Worm (Caenorhabditis elegans) whole organism, L1 larva: ENCODE data around the gene Y39E4A.1.
A peak's percentile ranks its signal among the peaks of the same experiment; 100 is the strongest.

Experiments used
- C04F5.9 ChIP-seq: sonication (generic microtip); optimal IDR thresholded peaks from 2 replicates; lab custom pipeline; 2016; ENCODE audit warnings: missing genetic modification characterization, missing compliant biosample characterization
- C34B4.2 ChIP-seq: sonication (generic microtip); optimal IDR thresholded peaks from 2 replicates; lab custom pipeline; 2017; ENCODE audit warnings: mild to moderate bottlenecking, missing genetic modification characterization, missing compliant biosample characterization
- F16B12.6 ChIP-seq: fragments of 150-350 bp; optimal IDR thresholded peaks from 2 replicates; lab custom pipeline; 2014; ENCODE audit warnings: missing biosample characterization, missing genetic modification characterization
- Y116A8C.19 ChIP-seq: sonication (generic microtip); optimal IDR thresholded peaks from 2 replicates; lab custom pipeline; 2016; ENCODE audit warnings: missing compliant biosample characterization, missing genetic modification characterization, borderline replicate concordance
- alr-1 ChIP-seq: fragments of 200-800 bp; sonication (Bioruptor generic); optimal IDR thresholded peaks from 2 replicates; lab custom pipeline; 2018; ENCODE audit warnings: borderline replicate concordance, mild to moderate bottlenecking, missing genetic modification characterization, missing compliant biosample characterization
- ceh-63 ChIP-seq: fragments of 200-800 bp; sonication (Bioruptor generic); optimal IDR thresholded peaks from 2 replicates; lab custom pipeline; 2018; ENCODE audit warnings: mild to moderate bottlenecking, missing genetic modification characterization, missing compliant biosample characterization
- ceh-8 ChIP-seq: fragments of 200-800 bp; sonication (Bioruptor generic); optimal IDR thresholded peaks from 2 replicates; lab custom pipeline; 2018; ENCODE audit warnings: mild to moderate bottlenecking, missing genetic modification characterization, moderate library complexity, missing compliant biosample characterization
- ceh-88 ChIP-seq: fragments of 200-800 bp; sonication (Bioruptor generic); IDR thresholded peaks from 2 replicates; pipeline ENCODE4 v1.3.6; 2022; ENCODE audit warnings: missing genetic modification characterization, missing compliant biosample characterization
- ces-1 ChIP-seq: fragments of 150-350 bp; optimal IDR thresholded peaks from 2 replicates; lab custom pipeline; 2014; ENCODE audit warnings: missing biosample characterization, missing genetic modification reagents, missing genetic modification characterization
- dpl-1 ChIP-seq, 3 experiments: fragments of 150-350 bp in 2 of 3; sonication (generic microtip) in 1 of 3; optimal IDR thresholded peaks; 2 replicates each; lab custom pipeline; 2014 to 2017; ENCODE audit warnings: missing biosample characterization in 3 of 3, missing genetic modification characterization in 3 of 3, missing genetic modification reagents in 3 of 3
- dsc-1 ChIP-seq: sonication (generic microtip); optimal IDR thresholded peaks from 2 replicates; lab custom pipeline; 2016; ENCODE audit warnings: mild to moderate bottlenecking, missing genetic modification characterization, missing compliant biosample characterization
- efl-1 ChIP-seq, 4 experiments: fragments of 150-350 bp; optimal IDR thresholded peaks in 3 of 4; peaks in 1 of 4; 1 replicate in 1 of 4; 2 replicates in 3 of 4; lab custom pipeline; 2014; ENCODE audit warnings: missing biosample characterization in 2 of 4, missing genetic modification characterization in 2 of 4, missing genetic modification reagents in 2 of 4
- egl-27 ChIP-seq, 2 experiments: fragments of 150-350 bp in 1 of 2; sonication (generic microtip); optimal IDR thresholded peaks; 3 replicates each; lab custom pipeline; 2017 to 2018; ENCODE audit warnings: missing biosample characterization in 2 of 2, missing genetic modification characterization in 2 of 2, missing genetic modification reagents in 2 of 2
- elt-2 ChIP-seq: sonication (generic microtip); optimal IDR thresholded peaks from 2 replicates; lab custom pipeline; 2016; ENCODE audit warnings: missing genetic modification characterization, mild to moderate bottlenecking, inconsistent platforms, missing compliant biosample characterization, missing genetic modification reagents
- fkh-10 ChIP-seq: sonication (generic microtip); optimal IDR thresholded peaks from 2 replicates; lab custom pipeline; 2017; ENCODE audit warnings: missing biosample characterization, missing genetic modification reagents, missing genetic modification characterization
- fkh-4 ChIP-seq: sonication (generic microtip); optimal IDR thresholded peaks from 2 replicates; lab custom pipeline; 2016; ENCODE audit warnings: missing compliant biosample characterization, missing genetic modification characterization, borderline replicate concordance
- fos-1 ChIP-seq: fragments of 150-350 bp; optimal IDR thresholded peaks from 2 replicates; lab custom pipeline; 2014; ENCODE audit warnings: missing biosample characterization, missing genetic modification characterization
- hlh-17 ChIP-seq: fragments of 200-800 bp; sonication (Bioruptor generic); optimal IDR thresholded peaks from 2 replicates; lab custom pipeline; 2018; ENCODE audit warnings: missing genetic modification characterization, mild to moderate bottlenecking, missing compliant biosample characterization, moderate library complexity, borderline replicate concordance
- hpl-2 ChIP-seq: fragments of 150-350 bp; optimal IDR thresholded peaks from 2 replicates; lab custom pipeline; 2014; ENCODE audit warnings: missing biosample characterization, missing genetic modification reagents, missing genetic modification characterization
- isw-1 ChIP-seq: fragments of 200-800 bp; sonication (Bioruptor generic); IDR thresholded peaks from 2 replicates; pipeline ENCODE4 v1.3.6; 2022; ENCODE audit warnings: missing genetic modification characterization, missing compliant biosample characterization
- lin-13 ChIP-seq: fragments of 150-350 bp; optimal IDR thresholded peaks from 2 replicates; lab custom pipeline; 2014; ENCODE audit warnings: missing biosample characterization, missing genetic modification reagents, missing genetic modification characterization
- lin-14 ChIP-seq: fragments of 200-800 bp; sonication (Bioruptor generic); optimal IDR thresholded peaks from 2 replicates; lab custom pipeline; 2018; ENCODE audit warnings: mild to moderate bottlenecking, missing genetic modification characterization, moderate library complexity, missing compliant biosample characterization
- lin-35 ChIP-seq, 2 experiments: fragments of 150-350 bp; optimal IDR thresholded peaks; 2 replicates each; lab custom pipeline; 2014; ENCODE audit warnings: missing biosample characterization in 2 of 2, missing genetic modification characterization in 2 of 2, missing genetic modification reagents in 2 of 2
- lin-39 ChIP-seq: fragments of 150-350 bp; optimal IDR thresholded peaks from 2 replicates; lab custom pipeline; 2014; ENCODE audit warnings: missing biosample characterization, missing genetic modification reagents, missing genetic modification characterization
- lir-3 ChIP-seq: sonication (generic microtip); optimal IDR thresholded peaks from 2 replicates; lab custom pipeline; 2016; ENCODE audit warnings: mild to moderate bottlenecking, missing genetic modification characterization, moderate library complexity, missing compliant biosample characterization; ENCODE audit not compliant: poor library complexity
- lsy-2 ChIP-seq, 2 experiments: fragments of 150-350 bp; optimal IDR thresholded peaks; 2 replicates each; lab custom pipeline; 2014; ENCODE audit warnings: missing biosample characterization in 2 of 2, missing genetic modification characterization in 2 of 2
- mab-9 ChIP-seq: fragments of 200-800 bp; sonication (Bioruptor generic); IDR thresholded peaks from 2 replicates; pipeline ENCODE4 v1.3.6; 2022; ENCODE audit warnings: missing genetic modification reagents, missing genetic modification characterization, missing compliant biosample characterization
- mef-2 ChIP-seq: fragments of 150-350 bp; optimal IDR thresholded peaks from 2 replicates; lab custom pipeline; 2014; ENCODE audit warnings: missing biosample characterization, missing genetic modification characterization
- nhr-11 ChIP-seq: fragments of 150-350 bp; optimal IDR thresholded peaks from 2 replicates; lab custom pipeline; 2014; ENCODE audit warnings: missing biosample characterization, missing genetic modification characterization
- nhr-20 ChIP-seq: sonication (generic microtip); optimal IDR thresholded peaks from 2 replicates; lab custom pipeline; 2016; ENCODE audit warnings: mild to moderate bottlenecking, missing genetic modification characterization, missing compliant biosample characterization
- nhr-237 ChIP-seq: fragments of 150-350 bp; optimal IDR thresholded peaks from 2 replicates; lab custom pipeline; 2014; ENCODE audit warnings: missing biosample characterization, missing genetic modification characterization
- nhr-47 ChIP-seq: sonication (generic microtip); optimal IDR thresholded peaks from 2 replicates; lab custom pipeline; 2016; ENCODE audit warnings: mild to moderate bottlenecking, missing genetic modification characterization, moderate library complexity, missing compliant biosample characterization
- nhr-71 ChIP-seq: sonication (generic microtip); optimal IDR thresholded peaks from 2 replicates; lab custom pipeline; 2016; ENCODE audit warnings: mild to moderate bottlenecking, missing genetic modification characterization, moderate library complexity, missing compliant biosample characterization
- nhr-77 ChIP-seq: fragments of 150-350 bp; optimal IDR thresholded peaks from 2 replicates; lab custom pipeline; 2014; ENCODE audit warnings: missing biosample characterization, missing genetic modification characterization
- pag-3 ChIP-seq: sonication (generic microtip); optimal IDR thresholded peaks from 2 replicates; lab custom pipeline; 2017; ENCODE audit warnings: missing genetic modification characterization, mild to moderate bottlenecking, missing compliant biosample characterization, antibody characterized with exemption, borderline replicate concordance; ENCODE audit not compliant: insufficient read depth
- pax-3 ChIP-seq: fragments of 200-800 bp; sonication (Bioruptor generic); optimal IDR thresholded peaks from 2 replicates; lab custom pipeline; 2018; ENCODE audit warnings: mild to moderate bottlenecking, missing genetic modification characterization, moderate library complexity, missing compliant biosample characterization
- pqm-1 ChIP-seq: sonication (generic microtip); optimal IDR thresholded peaks from 3 replicates; lab custom pipeline; 2017; ENCODE audit warnings: missing biosample characterization, missing genetic modification characterization
- snpc-4 ChIP-seq: fragments of 150-350 bp; optimal IDR thresholded peaks from 2 replicates; lab custom pipeline; 2014; ENCODE audit warnings: missing biosample characterization, missing genetic modification characterization
- snu-23 ChIP-seq: sonication (generic microtip); optimal IDR thresholded peaks from 2 replicates; lab custom pipeline; 2016; ENCODE audit warnings: missing genetic modification characterization, missing compliant biosample characterization
- sox-4 ChIP-seq: sonication (generic microtip); optimal IDR thresholded peaks from 2 replicates; lab custom pipeline; 2016; ENCODE audit warnings: missing genetic modification characterization, missing compliant biosample characterization
- sptf-1 ChIP-seq: fragments of 150-350 bp; optimal IDR thresholded peaks from 2 replicates; lab custom pipeline; 2014; ENCODE audit warnings: missing biosample characterization, missing genetic modification characterization
- swsn-7 ChIP-seq: sonication (generic microtip); optimal IDR thresholded peaks from 2 replicates; lab custom pipeline; 2016; ENCODE audit warnings: missing genetic modification characterization, missing compliant biosample characterization
- tbx-2 ChIP-seq: sonication (generic microtip); optimal IDR thresholded peaks from 2 replicates; lab custom pipeline; 2016; ENCODE audit warnings: missing genetic modification characterization, missing compliant biosample characterization
- tlp-1 ChIP-seq: fragments of 150-350 bp; optimal IDR thresholded peaks from 2 replicates; lab custom pipeline; 2014; ENCODE audit warnings: missing biosample characterization, missing genetic modification characterization
- vab-15 ChIP-seq: sonication (generic microtip); optimal IDR thresholded peaks from 2 replicates; lab custom pipeline; 2017; ENCODE audit warnings: missing genotype, mild to moderate bottlenecking, missing genetic modification characterization, missing compliant biosample characterization
- ztf-11 ChIP-seq, 2 experiments: sonication (generic microtip); optimal IDR thresholded peaks; 2 replicates each; lab custom pipeline; 2016 to 2017; ENCODE audit warnings: missing genetic modification characterization in 2 of 2, missing biosample characterization in 1 of 2, missing compliant biosample characterization in 1 of 2

Gene Y39E4A.1

ce11 chrIII:12972398-12972797 lies 21.2 kb downstream of the Y39E4A.1 start, which contains the start of gene bckd-1A:
Gene bckd-1A, minus strand, starts transcription at chrIII:12972498.
- TF ChIP-seq tlp-1 (tag; lab: Kevin White, UChicago) = no peak
- TF ChIP-seq ceh-88 (GFP tag; lab: Robert Waterston, UW) = no peak
- TF ChIP-seq ces-1 (GFP tag; lab: Kevin White, UChicago) = no peak
- no peak for TF ChIP-seq lin-39 (tag; lab: Kevin White, UChicago)
- no peak for TF ChIP-seq fkh-10 (GFP tag; lab: Kevin White, UChicago)
- TF ChIP-seq nhr-11 = no peak
- no peak for TF ChIP-seq dsc-1 (tag; lab: Kevin White, UChicago)
- no peak for TF ChIP-seq nhr-71
- TF ChIP-seq tbx-2 = no peak
- no peak for TF ChIP-seq ceh-63 (GFP tag; lab: Kevin White, UChicago)
- no peak for TF ChIP-seq fos-1
- TF ChIP-seq isw-1 (GFP tag; lab: Robert Waterston, UW) = no peak

- TF ChIP-seq ces-1 (GFP tag; lab: Kevin White, UChicago) (no peak), hpl-2 (no peak), Y116A8C.19 (tag; lab: Kevin White, UChicago) (no peak), sox-4 (no peak), dpl-1 (GFP tag; optimal IDR thresholded peaks at IDR 0.05; lab: Kevin White, UChicago) (no peak), pqm-1 (tag; lab: Kevin White, UChicago) (no peak), ceh-88 (GFP tag; lab: Robert Waterston, UW) (no peak), mab-9 (GFP tag; lab: Robert Waterston, UW) (0 out of 2 replicates have a peak, but pooled peaks have one; percentile 33), lin-35 (GFP tag; optimal IDR thresholded peaks at IDR 0.05; lab: Kevin White, UChicago) (no peak), egl-27 (tag; optimal IDR thresholded peaks at IDR 0.05; lab: Kevin White, UChicago) (no peak), ztf-11 (tag; optimal IDR thresholded peaks at IDR 0.05; lab: Kevin White, UChicago) (no peak), swsn-7 (tag; lab: Kevin White, UChicago) (no peak), snu-23 (GFP tag; lab: Kevin White, UChicago) (no peak), lir-3 (tag; lab: Kevin White, UChicago) (no peak), pax-3 (tag; lab: Kevin White, UChicago) (no peak), lin-13 (no peak), C04F5.9 (no peak), lin-14 (GFP tag; lab: Kevin White, UChicago) (no peak), sptf-1 (tag; lab: Kevin White, UChicago) (no peak), nhr-47 (tag; lab: Kevin White, UChicago) (peak; percentile 28), tlp-1 (tag; lab: Kevin White, UChicago) (no peak), C34B4.2 (tag; lab: Kevin White, UChicago) (no peak), lsy-2 (tag; optimal IDR thresholded peaks at IDR 0.05; lab: Kevin White, UChicago) (peak in 1 of 2 experiments; percentile 4)
- TF ChIP-seq, all 84 proteins: peak for 3
Observed at ce11 chrIII:12977559-12977958, 26.3 kb downstream of the Y39E4A.1 start, which contains the start of gene ZK1010.2. Gene ZK1010.2, minus strand, starts transcription at chrIII:12977862.

ce11 chrIII:12978473-12979174 lies 27.4 kb downstream of the Y39E4A.1 start, which contains the start of the genes ubq-2 and frg-1:
Gene ubq-2, minus strand, starts transcription at chrIII:12978523.
Gene frg-1, plus strand, starts transcription at chrIII:12979162.
- TF ChIP-seq efl-1 (optimal IDR thresholded peaks at IDR 0.05; lab: Kevin White, UChicago) = peak; percentile 88 to 91
- peak; percentile 82 to 98 for TF ChIP-seq efl-1 (GFP tag; optimal IDR thresholded peaks at IDR 0.05 in 1 of 2; lab: Kevin White, UChicago)
- TF ChIP-seq nhr-47 (tag; lab: Kevin White, UChicago) = peak; percentile 93
- peak; percentile 78 for TF ChIP-seq F16B12.6 (tag; lab: Kevin White, UChicago)
- TF ChIP-seq snpc-4 (tag; lab: Kevin White, UChicago) = peak; percentile 45
- no peak for TF ChIP-seq vab-15
- peak; percentile 35 for TF ChIP-seq fkh-4 (tag; lab: Kevin White, UChicago)
- TF ChIP-seq ces-1 (GFP tag; lab: Kevin White, UChicago) = no peak
- TF ChIP-seq pag-3 (tag; lab: Kevin White, UChicago) = no peak
- peak; percentile 86 for TF ChIP-seq nhr-20 (tag; lab: Kevin White, UChicago)
- TF ChIP-seq ceh-8 (GFP tag; lab: Kevin White, UChicago) = peak; percentile 49
- TF ChIP-seq dsc-1 (tag; lab: Kevin White, UChicago) = peak; percentile 93
- peak; percentile 57 for TF ChIP-seq C04F5.9
- TF ChIP-seq elt-2 (tag; lab: Kevin White, UChicago) = peak; percentile 61
- TF ChIP-seq ceh-63 (GFP tag; lab: Kevin White, UChicago) = no peak
- TF ChIP-seq tlp-1 (tag; lab: Kevin White, UChicago) = no peak
- peak; percentile 72 for TF ChIP-seq mef-2
- TF ChIP-seq isw-1 (GFP tag; lab: Robert Waterston, UW) = peak; percentile 85
- no peak for TF ChIP-seq nhr-237
- peak; percentile 79 for TF ChIP-seq nhr-77 (tag; lab: Kevin White, UChicago)
- TF ChIP-seq hlh-17 (GFP tag; lab: Kevin White, UChicago) = no peak
- no peak for TF ChIP-seq alr-1 (tag; lab: Kevin White, UChicago)
